Fruit fly (Drosophila melanogaster) whole organism, adult: ENCODE measurements around the gene goe.
A peak's percentile ranks its signal among the peaks of the same experiment; 100 is the strongest.

Source experiments
- CG11617 ChIP-seq: fragments of 200-800 bp; sonication (Bioruptor generic); optimal IDR thresholded peaks from 2 replicates; lab custom pipeline; 2017; ENCODE audit warnings: mild to moderate bottlenecking, missing biosample characterization, missing genetic modification reagents, missing genetic modification characterization
- CG12768 ChIP-seq: fragments of 200-800 bp; sonication (Bioruptor generic); optimal IDR thresholded peaks from 2 replicates; lab custom pipeline; 2017; ENCODE audit warnings: missing biosample characterization, missing genetic modification characterization, mild to moderate bottlenecking, moderate library complexity, missing genetic modification reagents
- CG14711 ChIP-seq: fragments of 200-800 bp; sonication (Bioruptor generic); optimal IDR thresholded peaks from 2 replicates; lab custom pipeline; 2018; ENCODE audit warnings: missing biosample characterization, mild to moderate bottlenecking, missing genetic modification characterization, moderate library complexity
- CG1620 ChIP-seq: fragments of 200-800 bp; sonication (Bioruptor generic); optimal IDR thresholded peaks from 2 replicates; lab custom pipeline; 2016; ENCODE audit warnings: missing biosample characterization, missing genetic modification characterization
- CG33017 ChIP-seq: fragments of 200-800 bp; sonication (Bioruptor generic); optimal IDR thresholded peaks from 2 replicates; lab custom pipeline; 2018; ENCODE audit warnings: missing biosample characterization, mild to moderate bottlenecking, missing genetic modification characterization, moderate library complexity
- CG5204 ChIP-seq: fragments of 200-800 bp; sonication (Bioruptor generic); optimal IDR thresholded peaks from 2 replicates; lab custom pipeline; 2016; ENCODE audit warnings: missing biosample characterization, missing genetic modification characterization
- CG7045 ChIP-seq: fragments of 200-800 bp; sonication (Bioruptor generic); optimal IDR thresholded peaks from 2 replicates; lab custom pipeline; 2017; ENCODE audit warnings: missing biosample characterization, mild to moderate bottlenecking, missing genetic modification characterization
- CG7101 ChIP-seq: fragments of 200-800 bp; sonication (Bioruptor generic); optimal IDR thresholded peaks from 2 replicates; lab custom pipeline; 2018; ENCODE audit warnings: missing biosample characterization, mild to moderate bottlenecking, missing genetic modification characterization, moderate library complexity
- Clk ChIP-seq: fragments of 200-800 bp; sonication (Bioruptor generic); optimal IDR thresholded peaks from 2 replicates; lab custom pipeline; 2017; ENCODE audit warnings: missing biosample characterization, missing genetic modification characterization
- Crg-1 ChIP-seq: fragments of 200-800 bp; sonication (Bioruptor generic); optimal IDR thresholded peaks from 2 replicates; lab custom pipeline; 2016; ENCODE audit warnings: missing biosample characterization, missing genetic modification characterization
- Hr96 ChIP-seq: fragments of 200-800 bp; sonication (Bioruptor generic); optimal IDR thresholded peaks from 2 replicates; lab custom pipeline; 2016; ENCODE audit warnings: missing biosample characterization, missing genetic modification characterization
- Mnt ChIP-seq: fragments of 200-800 bp; sonication (Bioruptor generic); optimal IDR thresholded peaks from 2 replicates; lab custom pipeline; 2016; ENCODE audit warnings: missing biosample characterization, mild to moderate bottlenecking, missing genetic modification characterization
- bab1 ChIP-seq: fragments of 200-800 bp; sonication (Bioruptor generic); optimal IDR thresholded peaks from 3 replicates; lab custom pipeline; 2019; ENCODE audit warnings: missing biosample characterization, mild to moderate bottlenecking, missing genetic modification characterization, moderate library complexity
- cic ChIP-seq: fragments of 200-800 bp; sonication (Bioruptor generic); optimal IDR thresholded peaks from 2 replicates; lab custom pipeline; 2017; ENCODE audit warnings: missing biosample characterization, mild to moderate bottlenecking, missing genetic modification characterization, moderate library complexity
- cnc ChIP-seq, 2 experiments: fragments of >200 bp; optimal IDR thresholded peaks; 2 replicates each; lab custom pipeline; 2017
- kay ChIP-seq: fragments of 200-800 bp; sonication (Bioruptor generic); peaks from one replicate; lab custom pipeline; 2016; ENCODE audit warnings: missing biosample characterization, missing genetic modification characterization, borderline replicate concordance
- ovo ChIP-seq: fragments of 200-800 bp; sonication (Bioruptor generic); optimal IDR thresholded peaks from 2 replicates; lab custom pipeline; 2016; ENCODE audit warnings: missing biosample characterization, missing genetic modification characterization
- pad ChIP-seq: fragments of 200-800 bp; sonication (Bioruptor generic); optimal IDR thresholded peaks from 3 replicates; lab custom pipeline; 2017; ENCODE audit warnings: missing biosample characterization, missing genetic modification characterization, mild to moderate bottlenecking, moderate library complexity, missing genetic modification reagents
- tj ChIP-seq: fragments of 200-800 bp; sonication (Bioruptor generic); optimal IDR thresholded peaks from 3 replicates; lab custom pipeline; 2017; ENCODE audit warnings: missing biosample characterization, mild to moderate bottlenecking, missing genetic modification characterization, moderate library complexity
- toe ChIP-seq: fragments of 200-800 bp; sonication (Bioruptor generic); optimal IDR thresholded peaks from 2 replicates; lab custom pipeline; 2016; ENCODE audit warnings: missing biosample characterization, missing genetic modification characterization

goe gene

dm6 chrX:16749324-16749723 lies 2.4 kb downstream of the goe start:
- TF ChIP-seq pad (GFP tag; lab: Kevin White, UChicago) (no peak), CG33017 (tag; lab: Kevin White, UChicago) (no peak), ovo (GFP tag; lab: Kevin White, UChicago) (no peak), CG7101 (tag; lab: Kevin White, UChicago) (peak; percentile 20), Mnt (GFP tag; lab: Kevin White, UChicago) (peak; percentile 5), cic (GFP tag; lab: Kevin White, UChicago) (peak; percentile 28), tj (GFP tag; lab: Kevin White, UChicago) (peak; percentile 38)

DNA sequence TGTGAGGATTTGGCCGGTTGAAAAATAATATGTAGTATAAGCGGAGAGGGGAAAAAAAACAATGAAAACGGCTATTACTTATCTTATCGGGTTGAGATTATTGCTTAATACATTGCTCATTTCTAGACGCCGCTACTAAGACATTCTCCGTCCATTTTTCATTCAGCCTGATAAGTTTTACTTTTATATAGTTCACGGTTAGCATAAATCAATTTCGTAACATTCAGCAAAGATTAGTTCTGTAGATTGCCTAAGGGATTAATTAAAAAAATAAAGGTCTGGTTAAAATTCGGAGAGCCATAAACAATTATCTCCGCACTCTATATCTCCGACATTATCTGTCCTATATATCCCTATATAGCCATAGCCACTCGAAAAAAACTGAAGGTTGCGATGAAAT lies 4.2 kb downstream of the goe start:
- no peak for TF ChIP-seq cic (GFP tag; lab: Kevin White, UChicago)
- no peak for TF ChIP-seq CG7045 (GFP tag; lab: Kevin White, UChicago)
- no peak for TF ChIP-seq CG11617 (GFP tag; lab: Kevin White, UChicago)
- TF ChIP-seq CG1620 (GFP tag; lab: Kevin White, UChicago): no peak
- TF ChIP-seq Mnt (GFP tag; lab: Kevin White, UChicago): no peak
- no peak for TF ChIP-seq CG5204
- no peak for TF ChIP-seq tj (GFP tag; lab: Kevin White, UChicago)

DNA sequence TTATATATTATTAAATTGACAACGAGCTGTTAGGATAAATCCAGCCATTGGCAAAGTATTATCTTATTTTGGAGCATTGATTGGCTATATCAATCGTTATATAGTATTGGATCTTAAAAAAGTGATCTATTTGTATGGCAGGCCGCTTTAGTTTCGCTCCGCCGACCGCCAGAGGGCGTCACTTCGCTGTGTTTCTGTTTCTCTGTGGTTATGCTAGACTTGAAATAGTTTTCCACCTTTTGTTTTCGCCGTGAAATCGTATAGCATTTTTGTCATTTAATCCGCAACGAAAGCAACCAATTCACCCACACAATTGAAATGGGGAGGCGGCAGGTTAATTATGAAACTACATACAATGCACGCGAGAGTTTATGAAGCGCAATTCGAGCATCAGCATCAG lies 4.9 kb downstream of the goe start:
- TF ChIP-seq kay (GFP tag; lab: Kevin White, UChicago): peak; percentile 50
- no peak for TF ChIP-seq CG14711 (tag; lab: Kevin White, UChicago)
- TF ChIP-seq cnc (optimal IDR thresholded peaks at IDR 0.05; lab: Kevin White, UChicago): no peak
- peak; percentile 20 for TF ChIP-seq bab1 (GFP tag; lab: Kevin White, UChicago)
- no peak for TF ChIP-seq CG11617 (GFP tag; lab: Kevin White, UChicago)

DNA sequence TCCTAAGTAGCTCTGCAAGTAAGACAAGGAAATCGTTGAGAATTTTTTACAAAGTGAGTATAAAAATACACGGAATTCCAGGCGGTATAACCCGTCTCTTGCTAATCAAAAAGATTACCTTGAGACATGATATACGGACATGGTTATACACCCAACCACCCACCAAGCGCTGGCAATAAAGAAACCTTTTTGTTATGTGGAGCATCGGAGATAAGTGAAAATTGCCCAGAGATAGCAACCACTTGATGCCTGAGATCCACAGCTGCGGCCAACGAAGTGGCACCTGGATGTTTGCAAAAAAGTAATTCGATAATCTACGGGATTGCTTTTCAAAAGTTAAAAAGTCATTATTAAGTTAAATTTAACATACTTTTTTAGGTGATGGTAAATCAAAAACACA lies 5.8 kb downstream of the goe start:
- TF ChIP-seq CG33017 (tag; lab: Kevin White, UChicago) (no peak), cnc (optimal IDR thresholded peaks at IDR 0.05; lab: Kevin White, UChicago) (no peak), bab1 (GFP tag; lab: Kevin White, UChicago) (no peak), Crg-1 (GFP tag; lab: Kevin White, UChicago) (no peak), CG5204 (no peak), Clk (GFP tag; lab: Kevin White, UChicago) (no peak), ovo (GFP tag; lab: Kevin White, UChicago) (no peak), CG12768 (GFP tag; lab: Kevin White, UChicago) (no peak)

DNA sequence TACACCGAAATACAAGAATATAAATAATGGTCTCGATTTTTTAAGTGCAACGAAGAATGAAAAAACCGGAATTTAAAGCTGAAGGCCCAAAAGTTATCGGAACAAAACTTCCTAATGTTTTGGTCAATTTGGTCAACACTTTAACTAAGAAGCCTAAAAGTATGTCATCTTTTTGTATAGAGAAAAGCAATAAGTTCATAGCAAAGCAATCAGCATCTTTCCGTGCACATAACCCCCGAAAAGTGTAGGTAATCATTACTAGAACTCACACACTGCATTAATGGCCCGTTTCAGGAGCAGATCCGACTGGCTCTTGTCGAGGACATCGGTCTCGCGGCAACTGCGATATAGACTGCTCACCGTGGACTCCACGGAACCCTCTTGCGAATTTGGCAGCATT lies 7.4 kb downstream of the goe start:
- TF ChIP-seq ovo (GFP tag; lab: Kevin White, UChicago): no peak

DNA sequence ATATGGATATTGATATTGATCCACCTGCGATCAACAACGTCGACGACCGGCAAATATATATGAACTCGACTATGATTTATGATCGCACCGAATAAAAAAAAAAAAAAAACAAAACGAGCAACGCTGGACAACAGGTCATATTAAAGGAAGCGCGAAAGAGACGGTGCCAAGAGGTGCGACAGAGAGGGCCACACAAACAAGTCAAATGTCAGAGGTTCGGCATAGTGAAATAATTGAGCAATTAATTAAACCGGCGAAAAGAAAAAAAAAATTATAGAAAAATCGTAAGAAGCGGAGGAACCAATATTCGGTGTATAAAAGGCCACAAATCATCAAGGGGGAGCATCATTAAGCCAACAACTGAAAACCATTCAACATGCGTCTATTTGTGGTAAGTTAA lies 9.2 kb downstream of the goe start, which contains the start of gene Twdlalpha:
TSS of gene Twdlalpha (plus strand) at position 301 of the 400 bp plus-strand sequence.
- TF ChIP-seq CG1620 (GFP tag; lab: Kevin White, UChicago) (no peak), CG7101 (tag; lab: Kevin White, UChicago) (no peak), ovo (GFP tag; lab: Kevin White, UChicago) (no peak), kay (GFP tag; lab: Kevin White, UChicago) (no peak), bab1 (GFP tag; lab: Kevin White, UChicago) (no peak), Crg-1 (GFP tag; lab: Kevin White, UChicago) (no peak), CG14711 (tag; lab: Kevin White, UChicago) (no peak), Mnt (GFP tag; lab: Kevin White, UChicago) (no peak), CG11617 (GFP tag; lab: Kevin White, UChicago) (no peak), cic (GFP tag; lab: Kevin White, UChicago) (no peak), Hr96 (no peak), CG5204 (no peak), tj (GFP tag; lab: Kevin White, UChicago) (no peak), CG7045 (GFP tag; lab: Kevin White, UChicago) (no peak), Clk (GFP tag; lab: Kevin White, UChicago) (no peak), pad (GFP tag; lab: Kevin White, UChicago) (no peak), cnc (optimal IDR thresholded peaks at IDR 0.05; lab: Kevin White, UChicago) (no peak), CG12768 (GFP tag; lab: Kevin White, UChicago) (no peak), CG33017 (tag; lab: Kevin White, UChicago) (no peak), toe (GFP tag; lab: Kevin White, UChicago) (no peak)

- TF ChIP-seq Crg-1 (GFP tag; lab: Kevin White, UChicago) (no peak), CG1620 (GFP tag; lab: Kevin White, UChicago) (no peak), toe (GFP tag; lab: Kevin White, UChicago) (no peak), CG7045 (GFP tag; lab: Kevin White, UChicago) (no peak), CG12768 (GFP tag; lab: Kevin White, UChicago) (no peak), CG33017 (tag; lab: Kevin White, UChicago) (no peak), CG7101 (tag; lab: Kevin White, UChicago) (no peak), cic (GFP tag; lab: Kevin White, UChicago) (no peak), ovo (GFP tag; lab: Kevin White, UChicago) (no peak), cnc (optimal IDR thresholded peaks at IDR 0.05; lab: Kevin White, UChicago) (no peak), CG5204 (no peak)
Observed at dm6 chrX:16740606-16741005, 11.1 kb downstream of the goe start, which contains the start of gene CG32568. TSS of gene CG32568 (plus strand) at chrX:16740906.
